Worm (Caenorhabditis elegans): ENCODE results near the gene ugt-63.

The ugt-63 gene

ce11 chrV:5089497-5090134 is 21.0 kb downstream of the ugt-63 start, which contains the start of gene glb-32 (continued):
- TF ChIP-seq snpc-4 (tag; optimal IDR thresholded peaks at IDR 0.05) (no peak), mef-2 (tag; optimal IDR thresholded peaks at IDR 0.05) (no peak), nhr-85 (tag) (no peak), ceh-63 (GFP tag; optimal IDR thresholded peaks at IDR 0.05) (no peak), mdl-1 (tag; optimal IDR thresholded peaks at IDR 0.05) (no peak), lsy-2 (tag; optimal IDR thresholded peaks at IDR 0.05) (no peak), ces-1 (GFP tag; optimal IDR thresholded peaks at IDR 0.05) (no peak), nhr-71 (tag; optimal IDR thresholded peaks at IDR 0.05) (peak; percentile 48), isw-1 (GFP tag; IDR thresholded peaks at IDR 0.05) (no peak), fkh-8 (tag; optimal IDR thresholded peaks at IDR 0.05) (no peak), hpl-2 (GFP tag; optimal IDR thresholded peaks at IDR 0.05) (no peak), blmp-1 (tag; optimal IDR thresholded peaks at IDR 0.05) (no peak)

ce11 chrV:5088311-5088710 is 22.3 kb downstream of the ugt-63 start:
- TF ChIP-seq lin-14 (GFP tag; optimal IDR thresholded peaks at IDR 0.05) = peak; percentile 74
- peak; percentile 14 for TF ChIP-seq nhr-47 (tag; optimal IDR thresholded peaks at IDR 0.05)
- peak; percentile 63 for TF ChIP-seq tbx-2 (tag; optimal IDR thresholded peaks at IDR 0.05)
- no peak for TF ChIP-seq efl-1 (optimal IDR thresholded peaks at IDR 0.05)
- TF ChIP-seq efl-1 (GFP tag; optimal IDR thresholded peaks at IDR 0.05 in 1 of 2) = peak in 1 of 2 experiments; percentile 38
- no peak for TF ChIP-seq zip-4 (GFP tag; optimal IDR thresholded peaks at IDR 0.05)
- peak; percentile 22 for TF ChIP-seq egl-13 (tag; optimal IDR thresholded peaks at IDR 0.05)
- no peak for TF ChIP-seq sox-4 (tag; optimal IDR thresholded peaks at IDR 0.05)
- TF ChIP-seq fkh-10 (GFP tag; optimal IDR thresholded peaks at IDR 0.05) = peak; percentile 9
- TF ChIP-seq nhr-71 (tag; optimal IDR thresholded peaks at IDR 0.05) = peak; percentile 35

- TF ChIP-seq nhr-71 (tag; optimal IDR thresholded peaks at IDR 0.05) = peak; percentile 45
- TF ChIP-seq blmp-1 (tag; optimal IDR thresholded peaks at IDR 0.05) = no peak
- peak; percentile 4 for TF ChIP-seq unc-86 (tag; optimal IDR thresholded peaks at IDR 0.05)
- peak; percentile 27 for TF ChIP-seq nhr-47 (tag; optimal IDR thresholded peaks at IDR 0.05)
- TF ChIP-seq nhr-19 (GFP tag; conservative IDR thresholded peaks at IDR 0.05) = peak; percentile 85
- TF ChIP-seq lsy-2 (tag; optimal IDR thresholded peaks at IDR 0.05) = peak in 1 of 2 experiments; percentile 58
- no peak for TF ChIP-seq nhr-84 (tag; optimal IDR thresholded peaks at IDR 0.05)
- peak; percentile 66 for TF ChIP-seq lin-14 (GFP tag; optimal IDR thresholded peaks at IDR 0.05)
- no peak for TF ChIP-seq Y116A8C.19 (tag; optimal IDR thresholded peaks at IDR 0.05; ENCODE audit: borderline replicate concordance)
- peak; percentile 59 for TF ChIP-seq dsc-1 (tag; optimal IDR thresholded peaks at IDR 0.05)
- peak; percentile 66 for TF ChIP-seq zip-4 (GFP tag; optimal IDR thresholded peaks at IDR 0.05)
- TF ChIP-seq mep-1 (tag; optimal IDR thresholded peaks at IDR 0.05) = peak; percentile 13
- TF ChIP-seq efl-1 (optimal IDR thresholded peaks at IDR 0.05) = peak in 1 of 2 experiments; percentile 15
- no peak for TF ChIP-seq efl-1 (GFP tag; optimal IDR thresholded peaks at IDR 0.05 in 1 of 2)
- TF ChIP-seq skn-1 (tag; optimal IDR thresholded peaks at IDR 0.05) = peak; percentile 87
- TF ChIP-seq lin-39 (tag; optimal IDR thresholded peaks at IDR 0.05) = no peak
- TF ChIP-seq tbx-2 (tag; optimal IDR thresholded peaks at IDR 0.05) = peak; percentile 20
- TF ChIP-seq C16A3.4 (tag; optimal IDR thresholded peaks at IDR 0.05) = no peak
- TF ChIP-seq aly-2 (tag; optimal IDR thresholded peaks at IDR 0.05) = no peak
- TF ChIP-seq snu-23 (GFP tag; optimal IDR thresholded peaks at IDR 0.05) = no peak
- TF ChIP-seq ceh-82 (tag; optimal IDR thresholded peaks at IDR 0.05) = peak in 2 of 3 experiments; percentile 25 to 33
These were observed 23.6 kb downstream of the ugt-63 start, which contains the start of gene Y58A7A.5 for ce11 chrV:5086919-5087404. Y58A7A.5 (minus strand) TSS chrV:5086969.

ce11 chrV:5084957-5085465 is 25.6 kb downstream of the ugt-63 start, which contains the start of gene Y58A7A.4:
Y58A7A.4 (minus strand) TSS chrV:5085007.
- TF ChIP-seq nhr-237 (tag; optimal IDR thresholded peaks at IDR 0.05) (no peak), lsy-2 (tag; optimal IDR thresholded peaks at IDR 0.05) (peak in 1 of 2 experiments; percentile 30), egl-27 (tag; optimal IDR thresholded peaks at IDR 0.05) (no peak), efl-1 (optimal IDR thresholded peaks at IDR 0.05) (no peak), efl-1 (GFP tag; optimal IDR thresholded peaks at IDR 0.05 in 1 of 2) (peak in 1 of 2 experiments; percentile 26), unc-86 (tag; optimal IDR thresholded peaks at IDR 0.05) (no peak), F16B12.6 (tag; optimal IDR thresholded peaks at IDR 0.05) (no peak), ces-1 (GFP tag; optimal IDR thresholded peaks at IDR 0.05) (no peak), mep-1 (tag; optimal IDR thresholded peaks at IDR 0.05) (no peak), ztf-4 (tag; optimal IDR thresholded peaks at IDR 0.05) (no peak), xbp-1 (tag; optimal IDR thresholded peaks at IDR 0.05) (no peak), skn-1 (tag; optimal IDR thresholded peaks at IDR 0.05) (peak; percentile 64), vab-15 (tag; optimal IDR thresholded peaks at IDR 0.05) (no peak)
